Fruit fly (Drosophila melanogaster) whole organism, wandering third instar larva: Measurements from ENCODE around the gene CG3719.

Experiments
- CG32264 ChIP-seq: fragments of 200-800 bp; sonication (Bioruptor generic); optimal IDR thresholded peaks from 2 replicates; lab custom pipeline; 2016; ENCODE audit warnings: missing biosample characterization, missing genetic modification characterization
- CG9705 ChIP-seq: fragments of 200-800 bp; sonication (Bioruptor generic); optimal IDR thresholded peaks from 2 replicates; lab custom pipeline; 2018; ENCODE audit warnings: missing biosample characterization, mild to moderate bottlenecking, missing genetic modification characterization
- CrebA ChIP-seq: fragments of 200-800 bp; sonication (Bioruptor generic); optimal IDR thresholded peaks from 2 replicates; lab custom pipeline; 2016; ENCODE audit warnings: missing biosample characterization, mild to moderate bottlenecking, missing genetic modification characterization, borderline replicate concordance
- Dfd ChIP-seq: fragments of >200 bp; optimal IDR thresholded peaks from 2 replicates; lab custom pipeline; 2017; ENCODE audit warnings: missing biosample characterization, missing genetic modification characterization
- Dif ChIP-seq: fragments of 200-275, 200-300 bp; sonication (Bioruptor generic); optimal IDR thresholded peaks from 2 replicates; lab custom pipeline; 2018; ENCODE audit warnings: missing biosample characterization, missing genetic modification characterization; ENCODE audit not compliant: partially characterized antibody
- HLH106 ChIP-seq: fragments of 200-800 bp; optimal IDR thresholded peaks from 3 replicates; lab custom pipeline; 2019; ENCODE audit warnings: missing biosample characterization, mild to moderate bottlenecking, missing genetic modification characterization, moderate library complexity
- Jra ChIP-seq: sonication (Bioruptor generic); optimal IDR thresholded peaks from 2 replicates; lab custom pipeline; 2016; ENCODE audit warnings: missing biosample characterization, missing genetic modification characterization
- Mio ChIP-seq: sonication (Bioruptor generic); optimal IDR thresholded peaks from 2 replicates; lab custom pipeline; 2016; ENCODE audit warnings: missing biosample characterization, missing genetic modification characterization
- Myc ChIP-seq: fragments of >200 bp; optimal IDR thresholded peaks from 2 replicates; lab custom pipeline; 2017
- N ChIP-seq: fragments of >200 bp; optimal IDR thresholded peaks from 2 replicates; lab custom pipeline; 2018; ENCODE audit warnings: missing biosample characterization, missing external identifiers, missing genetic modification characterization
- OdsH ChIP-seq: fragments of 200-800 bp; sonication (Bioruptor generic); optimal IDR thresholded peaks from 2 replicates; lab custom pipeline; 2016; ENCODE audit warnings: missing biosample characterization, mild to moderate bottlenecking, missing genetic modification characterization
- Rel ChIP-seq, 2 experiments: fragments of 200-800 bp; sonication (Bioruptor generic) in 1 of 2; optimal IDR thresholded peaks; 2 replicates in 1 of 2; 3 replicates in 1 of 2; lab custom pipeline; 2016 to 2019; ENCODE audit warnings: mild to moderate bottlenecking in 2 of 2, missing biosample characterization in 2 of 2, missing genetic modification characterization in 2 of 2, moderate library complexity in 1 of 2
- Sp1 ChIP-seq: fragments of 200-800 bp; sonication (Bioruptor generic); optimal IDR thresholded peaks from 3 replicates; lab custom pipeline; 2019; ENCODE audit warnings: missing biosample characterization, mild to moderate bottlenecking, missing genetic modification characterization, moderate library complexity
- br ChIP-seq: fragments of 200-800 bp; sonication (Bioruptor generic); optimal IDR thresholded peaks from 2 replicates; lab custom pipeline; 2016; ENCODE audit warnings: missing biosample characterization, missing genetic modification characterization
- brk ChIP-seq: fragments of 200-800 bp; sonication (Bioruptor generic); optimal IDR thresholded peaks from 2 replicates; lab custom pipeline; 2016; ENCODE audit warnings: missing biosample characterization, mild to moderate bottlenecking, missing genetic modification characterization
- dsf ChIP-seq: sonication (Bioruptor generic); optimal IDR thresholded peaks from 2 replicates; lab custom pipeline; 2016; ENCODE audit warnings: missing biosample characterization, missing genetic modification characterization, borderline replicate concordance
- foxo ChIP-seq, 2 experiments: fragments of 200-800 bp; sonication (Bioruptor generic); optimal IDR thresholded peaks; 2 replicates in 1 of 2; 3 replicates in 1 of 2; lab custom pipeline; 2016 to 2017; ENCODE audit warnings: missing biosample characterization in 2 of 2, missing genetic modification characterization in 2 of 2
- h ChIP-seq: fragments of 200-800 bp; sonication (Bioruptor generic); optimal IDR thresholded peaks from 3 replicates; lab custom pipeline; 2016; ENCODE audit warnings: missing biosample characterization, mild to moderate bottlenecking, missing genetic modification characterization
- lola ChIP-seq: fragments of >200 bp; optimal IDR thresholded peaks from 2 replicates; lab custom pipeline; 2017; ENCODE audit warnings: missing biosample characterization, missing genetic modification characterization
- pan ChIP-seq: fragments of >200 bp; optimal IDR thresholded peaks from 2 replicates; lab custom pipeline; 2017
- psq ChIP-seq: fragments of 200-800 bp; sonication (Bioruptor generic); optimal IDR thresholded peaks from 3 replicates; lab custom pipeline; 2017; ENCODE audit warnings: missing biosample characterization, mild to moderate bottlenecking, missing genetic modification characterization, moderate library complexity
- rgr ChIP-seq: fragments of 200-800 bp; sonication (Bioruptor generic); optimal IDR thresholded peaks from 3 replicates; lab custom pipeline; 2016; ENCODE audit warnings: missing biosample characterization, mild to moderate bottlenecking, missing genetic modification characterization
- sv ChIP-seq: fragments of 200-800 bp; sonication (Bioruptor generic); optimal IDR thresholded peaks from 3 replicates; lab custom pipeline; 2016; ENCODE audit warnings: missing biosample characterization, missing genetic modification characterization
- usp ChIP-seq: fragments of >200 bp; optimal IDR thresholded peaks from 2 replicates; lab custom pipeline; 2017; ENCODE audit warnings: missing biosample characterization, missing genetic modification characterization

Gene CG3719

DNA sequence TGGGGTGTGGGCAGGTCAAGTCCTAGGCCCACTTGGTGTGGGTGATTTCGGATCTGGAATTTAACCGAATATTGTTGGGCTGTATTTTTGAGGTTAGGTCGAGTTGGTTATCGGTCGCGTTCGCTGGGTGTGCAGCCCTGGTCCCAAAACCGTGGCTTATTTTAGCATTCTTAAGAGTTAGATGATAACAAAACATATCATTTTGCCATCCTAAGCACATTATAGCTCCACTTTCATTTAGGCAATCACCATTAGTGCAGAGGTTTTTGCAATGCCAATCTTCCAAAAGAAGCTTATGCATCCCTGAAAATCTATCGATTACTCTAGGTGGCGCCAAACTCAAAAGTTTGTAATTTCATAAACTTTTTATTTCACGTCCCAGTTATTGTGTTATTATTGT, 31.0 kb downstream of the CG3719 start, which contains the start of gene MTPAP:
MTPAP (minus strand) TSS at position 103 of the 400 bp plus-strand sequence.
- TF ChIP-seq h (peak; percentile 9), pan (lab: Kevin White, UChicago) (no peak), br (no peak), HLH106 (tag; lab: Kevin White, UChicago) (peak; percentile 5), Sp1 (GFP tag; lab: Kevin White, UChicago) (peak; percentile 11), Myc (lab: Kevin White, UChicago) (peak; percentile 51)

DNA sequence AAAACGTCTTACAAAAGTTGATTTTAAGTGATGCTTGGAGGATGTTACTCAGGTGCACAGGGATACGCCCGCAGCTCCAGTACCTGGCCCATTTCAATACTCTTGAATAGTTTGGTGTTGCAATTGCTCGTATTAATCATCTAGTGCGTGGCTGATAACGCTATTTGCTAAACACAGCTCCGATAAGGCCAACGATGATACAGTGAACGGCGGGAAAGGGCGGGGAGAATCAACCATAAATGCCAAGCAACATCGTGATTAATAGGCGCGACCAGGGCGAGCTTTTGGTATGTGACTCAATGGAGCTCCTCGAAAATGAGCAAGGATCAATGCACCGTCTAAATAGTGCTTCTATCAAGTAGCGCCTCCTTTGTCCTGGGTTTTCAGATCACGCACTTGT, 33.4 kb downstream of the CG3719 start:
- TF ChIP-seq Dfd (GFP tag; lab: Kevin White, UChicago), result no peak
- TF ChIP-seq, all 38 proteins: peak for 0

DNA sequence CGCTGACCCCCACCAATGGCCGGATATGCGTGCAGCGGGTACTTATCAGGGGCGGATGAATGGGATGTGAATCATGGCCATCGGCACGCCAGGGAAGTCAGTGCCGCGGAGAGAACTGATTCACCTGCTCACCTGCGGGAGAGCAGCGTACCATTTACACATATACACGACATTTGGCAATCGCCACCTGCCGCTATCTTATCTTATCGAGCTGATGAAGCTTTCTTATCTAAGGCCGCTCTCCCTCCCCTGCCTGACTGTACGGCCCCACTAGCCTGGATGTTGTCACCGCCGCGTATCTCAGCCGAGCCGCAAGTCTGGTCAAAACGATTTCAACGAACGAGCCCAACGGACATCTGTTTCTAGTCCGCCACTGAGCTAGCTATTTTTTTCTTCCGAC, 34.0 kb downstream of the CG3719 start, which contains the start of gene Tsp2A:
Tsp2A (plus strand) TSS at position 298 of the 400 bp plus-strand sequence.
- TF ChIP-seq psq (GFP tag; lab: Kevin White, UChicago), result no peak
- TF ChIP-seq Sp1 (GFP tag; lab: Kevin White, UChicago), result no peak
- no peak for TF ChIP-seq sv (GFP tag; lab: Kevin White, UChicago)
- TF ChIP-seq N (GFP tag; lab: Kevin White, UChicago), result no peak
- TF ChIP-seq Rel (GFP tag; optimal IDR thresholded peaks at IDR 0.05; lab: Kevin White, UChicago), result no peak
- TF ChIP-seq Rel (tag; optimal IDR thresholded peaks at IDR 0.05; lab: Kevin White, UChicago), result no peak
- peak; percentile 37 for TF ChIP-seq h
- TF ChIP-seq HLH106 (tag; lab: Kevin White, UChicago), result no peak
- TF ChIP-seq, all 38 proteins: peak for 1

DNA sequence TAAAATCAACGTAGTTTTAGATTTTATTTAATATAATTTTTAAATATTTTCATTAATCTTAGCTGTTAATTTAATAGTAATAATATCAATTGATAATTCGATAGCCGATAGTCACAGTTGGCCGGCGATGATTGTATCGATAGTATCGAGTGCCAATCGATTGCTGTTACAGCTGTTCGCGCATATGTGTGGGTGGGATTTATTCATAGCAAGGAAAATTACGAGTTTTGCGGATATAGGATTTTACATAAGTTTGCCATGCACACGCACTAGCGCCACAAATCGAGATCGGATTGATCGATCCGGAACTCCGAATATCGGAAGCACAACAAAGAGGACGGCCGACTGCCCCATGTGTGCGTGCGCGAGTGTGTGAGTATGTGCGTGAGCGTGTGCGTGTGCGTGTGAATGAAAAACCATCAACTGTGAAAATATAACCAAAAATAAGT, 38.3 kb downstream of the CG3719 start, which contains the start of gene Naa30A:
Naa30A (plus strand) TSS at position 163 of the 449 bp plus-strand sequence.
- TF ChIP-seq N (GFP tag; lab: Kevin White, UChicago) (peak; percentile 20), psq (GFP tag; lab: Kevin White, UChicago) (peak; percentile 25), sv (GFP tag; lab: Kevin White, UChicago) (no peak), Jra (GFP tag; lab: Kevin White, UChicago) (no peak), rgr (GFP tag; lab: Kevin White, UChicago) (peak; percentile 10), brk (GFP tag; lab: Kevin White, UChicago) (no peak), Dfd (GFP tag; lab: Kevin White, UChicago) (no peak), h (peak; percentile 29), HLH106 (tag; lab: Kevin White, UChicago) (no peak)

DNA sequence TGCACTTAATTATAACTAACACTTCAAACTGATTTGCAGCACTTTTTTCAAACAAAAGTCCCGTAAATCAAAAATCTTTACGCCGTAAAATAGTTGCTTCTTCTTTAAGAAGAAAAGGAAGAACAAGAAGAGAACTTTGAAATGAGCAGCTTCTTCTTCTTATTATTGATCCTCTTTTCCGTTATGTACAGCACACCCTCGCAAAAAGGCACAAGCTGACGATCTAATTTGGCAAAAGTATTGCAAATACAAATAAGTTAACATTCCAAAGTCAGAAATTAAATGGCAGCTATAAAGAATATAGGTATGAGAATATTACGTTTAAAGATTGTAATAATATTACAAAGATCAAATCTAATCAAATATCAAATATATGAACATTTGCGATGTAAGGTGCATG, 38.8 kb downstream of the CG3719 start, which contains the start of gene CG11409:
CG11409 (minus strand) TSS at position 60 of the 400 bp plus-strand sequence.
- TF ChIP-seq Dif (GFP tag; lab: Kevin White, UChicago), result no peak
- no peak for TF ChIP-seq CG32264 (GFP tag; lab: Kevin White, UChicago)
- no peak for TF ChIP-seq Mio
- TF ChIP-seq OdsH, result no peak
- TF ChIP-seq foxo (GFP tag; optimal IDR thresholded peaks at IDR 0.05; lab: Kevin White, UChicago), result peak in 1 of 2 experiments; percentile 23

DNA sequence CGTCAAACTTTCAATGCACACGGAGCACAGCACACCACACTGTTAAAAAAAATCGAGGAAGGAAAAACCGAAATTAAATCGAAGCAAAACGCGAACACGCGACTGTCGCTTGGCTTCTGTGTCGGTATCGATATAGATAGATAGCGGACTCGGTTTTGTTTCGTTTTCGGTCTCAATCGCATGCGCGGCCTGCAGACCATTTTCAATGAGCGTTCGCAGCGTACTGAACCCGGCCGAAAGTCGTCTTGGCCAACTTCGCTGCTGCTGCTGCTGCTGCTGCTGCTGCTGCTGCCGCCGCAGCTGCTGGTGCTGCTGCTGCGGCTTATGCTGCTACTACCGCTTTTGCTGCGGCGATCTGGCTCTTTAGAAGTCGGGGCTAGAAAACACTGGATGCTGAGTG, 42.3 kb downstream of the CG3719 start:
- no peak for TF ChIP-seq usp (GFP tag; lab: Kevin White, UChicago)
- TF ChIP-seq rgr (GFP tag; lab: Kevin White, UChicago), result no peak
- no peak for TF ChIP-seq N (GFP tag; lab: Kevin White, UChicago)
- TF ChIP-seq Dfd (GFP tag; lab: Kevin White, UChicago), result no peak
- no peak for TF ChIP-seq lola
- TF ChIP-seq Myc (lab: Kevin White, UChicago), result no peak
- no peak for TF ChIP-seq h
- no peak for TF ChIP-seq Jra (GFP tag; lab: Kevin White, UChicago)
- no peak for TF ChIP-seq dsf
- TF ChIP-seq CrebA (GFP tag; lab: Kevin White, UChicago), result no peak
- no peak for TF ChIP-seq CG9705 (GFP tag; lab: Kevin White, UChicago)
- no peak for TF ChIP-seq sv (GFP tag; lab: Kevin White, UChicago)
- TF ChIP-seq, all 38 proteins: peak for 0
